Worm (Caenorhabditis elegans) whole organism, L3 larva: ENCODE data around the gene mec-9.

ENCODE experiments used
- elt-1 ChIP-seq: fragments of 150-350 bp; optimal IDR thresholded peaks from 2 replicates; lab custom pipeline; 2014; ENCODE audit warnings: missing biosample characterization, missing genetic modification characterization
- elt-3 ChIP-seq, 3 experiments: fragments of 150-350 bp in 1 of 3; sonication (generic microtip) in 2 of 3; optimal IDR thresholded peaks; 2 replicates in 2 of 3; 4 replicates in 1 of 3; lab custom pipeline; 2014 to 2017; ENCODE audit warnings: missing biosample characterization in 3 of 3, missing genetic modification characterization in 3 of 3
- eor-1 ChIP-seq, 2 experiments: fragments of 150-350 bp; optimal IDR thresholded peaks; 2 replicates each; lab custom pipeline; 2014 to 2018; ENCODE audit warnings: missing biosample characterization in 2 of 2, missing genetic modification characterization in 2 of 2
- hmg-11 ChIP-seq: sonication (generic microtip); optimal IDR thresholded peaks from 2 replicates; lab custom pipeline; 2016; ENCODE audit warnings: missing genetic modification characterization, missing compliant biosample characterization
- lsy-12 ChIP-seq: sonication (generic microtip); optimal IDR thresholded peaks from 2 replicates; lab custom pipeline; 2016; ENCODE audit warnings: mild to moderate bottlenecking, missing genetic modification characterization, missing compliant biosample characterization
- nfya-1 ChIP-seq: sonication (generic microtip); optimal IDR thresholded peaks from 2 replicates; lab custom pipeline; 2017; ENCODE audit warnings: missing genetic modification characterization, mild to moderate bottlenecking, missing compliant biosample characterization, antibody characterized with exemption, moderate library complexity; ENCODE audit not compliant: insufficient read depth
- nhr-11 ChIP-seq: fragments of 150-350 bp; optimal IDR thresholded peaks from 2 replicates; lab custom pipeline; 2014; ENCODE audit warnings: missing biosample characterization, missing genetic modification characterization
- nhr-23 ChIP-seq: fragments of 150-350 bp; optimal IDR thresholded peaks from 2 replicates; lab custom pipeline; 2014; ENCODE audit warnings: missing biosample characterization, missing genetic modification reagents, missing genetic modification characterization
- pqm-1 ChIP-seq: fragments of 150-350 bp; optimal IDR thresholded peaks from 2 replicates; lab custom pipeline; 2017; ENCODE audit warnings: missing biosample characterization, missing genetic modification characterization, inconsistent platforms
- sea-2 ChIP-seq: fragments of 150-350 bp; sonication (generic microtip); optimal IDR thresholded peaks from 4 replicates; lab custom pipeline; 2014; ENCODE audit warnings: missing biosample characterization, missing genetic modification reagents, missing genetic modification characterization
- tbx-2 ChIP-seq: sonication (generic microtip); optimal IDR thresholded peaks from 2 replicates; lab custom pipeline; 2016; ENCODE audit warnings: mild to moderate bottlenecking, missing genetic modification characterization, missing compliant biosample characterization
- unc-62 ChIP-seq: fragments of 150-350 bp; sonication (generic microtip); optimal IDR thresholded peaks from 4 replicates; lab custom pipeline; 2014; ENCODE audit warnings: missing biosample characterization, missing genetic modification reagents, missing genetic modification characterization

mec-9 gene

DNA sequence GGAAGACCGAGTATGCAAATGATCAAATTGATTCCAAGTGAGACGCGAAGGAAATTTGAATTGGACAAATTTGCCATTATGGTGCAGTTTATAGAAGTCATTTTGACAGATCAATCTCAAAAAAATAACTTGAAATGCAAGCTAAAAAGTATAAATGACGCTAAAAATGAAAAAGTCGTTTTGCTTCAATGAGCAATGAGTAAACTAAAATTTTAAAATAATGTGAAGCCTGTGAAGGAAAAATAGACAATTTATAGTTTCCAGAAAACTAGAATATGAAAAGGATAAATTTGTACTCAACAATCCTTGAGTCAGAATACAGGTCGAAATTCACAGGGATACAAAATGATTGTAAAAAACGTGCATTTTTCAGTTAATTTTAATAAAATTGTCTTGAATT is 46.6 kb downstream of the mec-9 start, which contains the start of gene srab-17:
Gene srab-17 (minus strand): TSS at position 101 of the 400 bp plus-strand sequence.
- no peak for TF ChIP-seq sea-2 (GFP tag; lab: Kevin White, UChicago)

DNA sequence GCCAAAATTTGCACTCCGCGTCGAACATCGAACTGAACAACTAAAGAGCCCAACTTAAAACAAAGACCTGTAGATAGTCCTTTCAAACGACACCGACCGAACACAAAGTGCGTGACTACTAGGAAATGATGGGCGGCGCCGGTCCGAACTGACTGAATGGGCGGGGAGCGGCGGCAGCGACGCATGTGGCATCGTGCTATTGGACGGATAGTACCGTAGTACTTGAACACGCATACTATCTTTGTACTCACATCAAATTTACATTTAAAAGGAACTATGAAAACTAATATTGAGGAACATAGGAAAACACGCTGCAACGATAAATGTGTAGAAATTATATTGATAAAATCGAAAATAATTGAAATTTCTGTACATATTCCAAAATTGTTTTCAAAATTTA is 54.6 kb downstream of the mec-9 start:
- TF ChIP-seq elt-3 (tag; optimal IDR thresholded peaks at IDR 0.05; lab: Kevin White, UChicago) (no peak), lsy-12 (tag; lab: Kevin White, UChicago) (peak; percentile 80), nfya-1 (peak; percentile 99), elt-1 (tag; lab: Kevin White, UChicago) (no peak), eor-1 (tag; optimal IDR thresholded peaks at IDR 0.05; lab: Kevin White, UChicago) (no peak)
- TF ChIP-seq, all 47 proteins: peak for 2

DNA sequence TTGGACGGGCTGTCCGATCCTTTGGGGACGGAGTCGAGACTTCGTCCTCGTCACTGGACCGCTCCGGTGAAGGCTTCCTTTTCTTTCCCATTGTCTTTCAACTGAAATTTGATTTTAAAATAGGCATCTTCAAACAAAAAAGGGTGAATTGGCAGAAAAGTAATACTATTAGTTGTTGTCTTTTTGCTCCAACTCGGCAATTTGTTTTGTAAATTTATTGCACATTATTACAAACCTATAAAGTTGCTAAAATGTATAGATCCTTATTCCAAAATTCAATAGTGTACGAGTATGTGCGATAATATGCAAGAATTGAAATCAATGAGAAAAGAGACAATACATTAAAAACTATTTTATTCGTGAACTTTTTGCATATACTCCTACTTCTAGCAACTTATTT is 55.1 kb downstream of the mec-9 start, which contains the start of gene lsy-12:
Gene lsy-12 (minus strand): TSS at position 101 of the 400 bp plus-strand sequence.
- TF ChIP-seq nhr-23 (tag; lab: Kevin White, UChicago), result no peak
- TF ChIP-seq hmg-11 (tag; lab: Kevin White, UChicago), result no peak
- no peak for TF ChIP-seq nhr-11 (tag; lab: Kevin White, UChicago)
- no peak for TF ChIP-seq tbx-2 (tag; lab: Kevin White, UChicago)
- no peak for TF ChIP-seq pqm-1 (tag; lab: Kevin White, UChicago)
- TF ChIP-seq unc-62 (GFP tag; lab: Kevin White, UChicago), result no peak
